Worm (Caenorhabditis elegans) whole organism, midembryonic: ENCODE measurements around the gene M110.7.

ENCODE experiments used
- T22C8.4 ChIP-seq: fragments of 200-800 bp; sonication (Bioruptor generic); IDR thresholded peaks from 2 replicates; pipeline ENCODE4 v1.3.6; 2022; ENCODE audit warnings: missing genetic modification characterization, missing compliant biosample characterization
- cog-1 ChIP-seq: sonication (generic microtip); optimal IDR thresholded peaks from 2 replicates; lab custom pipeline; 2016; ENCODE audit warnings: missing genetic modification characterization, missing compliant biosample characterization
- flt-1 ChIP-seq: fragments of 200-800 bp; sonication (Bioruptor generic); IDR thresholded peaks from 2 replicates; pipeline ENCODE4 v1.3.6; 2022; ENCODE audit warnings: missing genetic modification characterization, missing compliant biosample characterization
- klf-2 ChIP-seq: fragments of 200-800 bp; sonication (Bioruptor generic); conservative IDR thresholded peaks from 2 replicates; pipeline ENCODE4 v1.3.6; 2022; ENCODE audit warnings: missing genetic modification reagents, missing genetic modification characterization, missing compliant biosample characterization
- med-1 ChIP-seq: sonication (generic microtip); optimal IDR thresholded peaks from 2 replicates; lab custom pipeline; 2017; ENCODE audit warnings: missing genetic modification characterization, mild to moderate bottlenecking, missing compliant biosample characterization, antibody characterized with exemption, missing genetic modification reagents; ENCODE audit not compliant: insufficient read depth
- ref-1 ChIP-seq: fragments of 200-800 bp; sonication (Bioruptor generic); conservative IDR thresholded peaks from 2 replicates; pipeline ENCODE4 v1.3.6; 2022; ENCODE audit warnings: missing genetic modification reagents, missing genetic modification characterization, missing compliant biosample characterization
- tab-1 ChIP-seq: fragments of 200-800 bp; sonication (Bioruptor generic); IDR thresholded peaks from 2 replicates; pipeline ENCODE4 v1.3.6; 2022; ENCODE audit warnings: missing genetic modification characterization, missing compliant biosample characterization
- ztf-23 ChIP-seq: fragments of 200-800 bp; sonication (Bioruptor generic); IDR thresholded peaks from 2 replicates; pipeline ENCODE4 v1.3.6; 2022; ENCODE audit warnings: missing genetic modification reagents, missing genetic modification characterization, missing compliant biosample characterization
- ztf-29 ChIP-seq: fragments of 200-800 bp; sonication (Bioruptor generic); IDR thresholded peaks from 2 replicates; pipeline ENCODE4 v1.3.6; 2022; ENCODE audit warnings: missing genetic modification reagents, missing genetic modification characterization, missing compliant biosample characterization

M110.7 gene

DNA sequence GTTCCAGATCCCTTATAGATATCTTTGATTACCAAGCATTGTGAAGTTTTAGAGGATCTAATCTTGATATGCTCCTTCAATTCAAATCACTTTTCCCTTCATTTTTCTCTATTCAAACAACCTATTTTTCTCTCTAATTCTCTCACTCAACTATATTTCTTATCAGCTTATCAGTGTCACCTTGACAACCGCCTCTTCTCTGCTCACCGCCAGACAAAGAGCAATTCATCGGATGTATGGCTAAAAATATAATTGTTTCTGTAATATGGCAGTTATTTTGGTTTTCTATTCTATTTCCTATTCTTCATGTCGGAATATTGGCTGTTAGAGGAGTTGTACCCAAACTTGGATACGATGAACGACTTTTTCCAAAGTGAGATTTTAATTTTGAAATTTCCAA, 17.1 kb downstream of the M110.7 start:
- TF ChIP-seq ztf-23 (GFP tag; lab: Robert Waterston, UW) (no peak), flt-1 (GFP tag; lab: Robert Waterston, UW) (no peak), klf-2 (no peak), tab-1 (GFP tag; lab: Robert Waterston, UW) (no peak), ref-1 (no peak), ztf-29 (GFP tag; lab: Robert Waterston, UW) (no peak), T22C8.4 (GFP tag; lab: Robert Waterston, UW) (no peak), med-1 (GFP tag; lab: Kevin White, UChicago) (no peak), cog-1 (no peak)

DNA sequence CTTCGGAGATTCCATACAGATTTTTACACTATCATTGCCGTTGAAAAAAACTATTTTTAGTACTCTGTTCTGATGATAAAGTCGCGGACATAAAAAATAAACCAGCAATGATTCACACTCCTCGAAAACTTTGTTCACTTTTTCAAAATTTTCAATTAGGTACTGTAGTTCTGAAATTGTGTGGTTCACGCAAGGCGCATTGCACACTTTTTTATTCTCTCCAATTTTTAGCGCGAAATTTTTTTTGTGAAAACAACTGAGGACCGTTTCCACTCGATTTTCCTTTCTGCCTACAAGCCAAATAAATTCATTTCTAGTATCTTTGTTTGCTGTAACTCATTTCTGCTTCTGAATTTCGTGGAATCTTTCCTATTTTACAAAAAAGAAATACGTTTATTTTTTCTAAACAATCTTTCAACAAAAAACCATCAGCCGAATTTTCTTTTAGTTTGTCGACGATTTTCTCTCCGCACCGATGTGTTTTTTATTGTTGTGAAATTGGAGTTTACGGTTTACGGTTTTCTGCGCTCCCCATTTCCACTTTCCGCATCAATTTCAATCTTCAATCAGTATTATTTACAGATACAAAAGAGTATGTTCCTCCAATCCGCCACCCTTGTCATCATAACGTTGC, 20.7 kb downstream of the M110.7 start, which contains the start of gene F35C11.5:
TSS of gene F35C11.5 (plus strand) at position 584 of the 634 bp plus-strand sequence.
- no peak for TF ChIP-seq cog-1
- no peak for TF ChIP-seq ref-1
- TF ChIP-seq ztf-29 (GFP tag; lab: Robert Waterston, UW): no peak
- TF ChIP-seq ztf-23 (GFP tag; lab: Robert Waterston, UW): no peak
- TF ChIP-seq med-1 (GFP tag; lab: Kevin White, UChicago): no peak
- no peak for TF ChIP-seq flt-1 (GFP tag; lab: Robert Waterston, UW)
- TF ChIP-seq T22C8.4 (GFP tag; lab: Robert Waterston, UW): no peak
- TF ChIP-seq klf-2: no peak
- no peak for TF ChIP-seq tab-1 (GFP tag; lab: Robert Waterston, UW)

- TF ChIP-seq klf-2 (no peak), med-1 (GFP tag; lab: Kevin White, UChicago) (no peak), ztf-23 (GFP tag; lab: Robert Waterston, UW) (no peak), tab-1 (GFP tag; lab: Robert Waterston, UW) (no peak), flt-1 (GFP tag; lab: Robert Waterston, UW) (no peak), cog-1 (no peak), T22C8.4 (GFP tag; lab: Robert Waterston, UW) (no peak), ref-1 (no peak), ztf-29 (GFP tag; lab: Robert Waterston, UW) (no peak)
Measured at ce11 chrII:8256013-8256412, 23.4 kb downstream of the M110.7 start, which contains the start of gene F35C11.7. Gene F35C11.7 (plus strand): TSS chrII:8256313.

DNA sequence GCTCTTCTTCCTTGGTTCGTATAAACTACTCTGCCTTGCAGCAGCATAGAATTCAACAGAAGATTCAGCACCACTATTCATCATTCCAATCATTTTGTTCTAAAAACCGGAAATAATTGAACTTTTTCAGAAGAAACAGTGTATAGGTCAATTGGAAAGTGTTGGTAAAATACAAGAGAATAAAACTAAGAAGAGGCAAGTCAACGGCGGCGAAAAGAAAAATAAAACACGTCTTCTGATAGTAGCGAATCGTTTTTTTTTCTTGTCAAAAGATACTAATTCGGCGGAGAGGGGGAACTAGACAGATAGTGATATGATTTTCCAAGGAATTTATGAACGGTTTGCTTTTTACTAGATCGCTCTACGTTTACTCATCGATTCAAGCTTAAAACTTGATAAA, 26.4 kb downstream of the M110.7 start, which contains the start of gene F35C11.6:
TSS of gene F35C11.6 (minus strand) at position 101 of the 400 bp plus-strand sequence.
- TF ChIP-seq flt-1 (GFP tag; lab: Robert Waterston, UW): no peak
- no peak for TF ChIP-seq T22C8.4 (GFP tag; lab: Robert Waterston, UW)
- TF ChIP-seq cog-1: no peak
- TF ChIP-seq ref-1: no peak
- no peak for TF ChIP-seq tab-1 (GFP tag; lab: Robert Waterston, UW)
- no peak for TF ChIP-seq ztf-23 (GFP tag; lab: Robert Waterston, UW)
- TF ChIP-seq ztf-29 (GFP tag; lab: Robert Waterston, UW): no peak
- TF ChIP-seq klf-2: no peak
- no peak for TF ChIP-seq med-1 (GFP tag; lab: Kevin White, UChicago)

ce11 chrII:8259674-8260073, 27.1 kb downstream of the M110.7 start:
- TF ChIP-seq flt-1 (GFP tag; lab: Robert Waterston, UW) (no peak), T22C8.4 (GFP tag; lab: Robert Waterston, UW) (no peak), tab-1 (GFP tag; lab: Robert Waterston, UW) (no peak), cog-1 (no peak), ztf-23 (GFP tag; lab: Robert Waterston, UW) (no peak), ztf-29 (GFP tag; lab: Robert Waterston, UW) (no peak), ref-1 (no peak), med-1 (GFP tag; lab: Kevin White, UChicago) (no peak), klf-2 (no peak)

DNA sequence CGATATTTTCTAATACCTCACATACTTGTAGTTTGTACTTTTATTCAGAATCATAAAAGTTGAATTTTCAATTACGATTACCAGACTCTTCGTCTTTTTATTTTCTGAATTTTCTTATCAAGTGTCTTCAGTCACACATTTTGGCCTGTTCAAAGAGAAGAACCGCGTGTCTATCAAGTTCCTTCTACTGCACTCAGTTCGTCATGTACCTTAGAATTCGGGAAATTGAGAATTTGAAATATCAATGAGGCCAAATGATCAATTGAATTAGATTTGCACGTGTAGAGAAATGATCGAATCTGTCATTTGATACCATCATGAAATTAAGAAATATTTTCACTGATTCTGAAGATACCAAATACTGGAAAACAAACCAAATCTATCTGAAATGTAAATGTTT, 31.0 kb downstream of the M110.7 start:
- no peak for TF ChIP-seq tab-1 (GFP tag; lab: Robert Waterston, UW)
- no peak for TF ChIP-seq ztf-29 (GFP tag; lab: Robert Waterston, UW)
- no peak for TF ChIP-seq ztf-23 (GFP tag; lab: Robert Waterston, UW)

DNA sequence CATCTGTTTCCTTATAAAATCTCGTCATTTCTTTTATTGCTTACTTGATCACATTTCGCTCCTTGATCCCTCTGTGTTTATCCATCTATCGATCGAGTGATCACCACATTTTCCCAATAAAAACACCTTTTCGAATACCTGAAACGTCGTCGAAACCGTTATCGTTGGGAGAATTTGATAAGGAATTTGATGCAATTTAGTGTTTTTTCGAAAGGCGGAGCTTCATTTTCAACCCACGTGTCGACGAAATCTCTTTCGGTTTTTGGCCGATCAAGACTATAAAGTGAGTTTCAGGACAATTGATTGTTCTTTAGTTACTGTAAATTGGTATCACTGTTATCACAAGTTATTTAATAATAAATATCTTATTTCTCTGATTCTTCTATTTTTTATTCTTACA, 32.0 kb downstream of the M110.7 start, which contains the start of gene srdh-1:
TSS of gene srdh-1 (plus strand) at position 43 of the 400 bp plus-strand sequence.
- no peak for TF ChIP-seq T22C8.4 (GFP tag; lab: Robert Waterston, UW)
- no peak for TF ChIP-seq ztf-29 (GFP tag; lab: Robert Waterston, UW)
- TF ChIP-seq tab-1 (GFP tag; lab: Robert Waterston, UW): no peak
- no peak for TF ChIP-seq ref-1
- no peak for TF ChIP-seq ztf-23 (GFP tag; lab: Robert Waterston, UW)
- no peak for TF ChIP-seq flt-1 (GFP tag; lab: Robert Waterston, UW)
- no peak for TF ChIP-seq med-1 (GFP tag; lab: Kevin White, UChicago)
- no peak for TF ChIP-seq cog-1
- no peak for TF ChIP-seq klf-2

DNA sequence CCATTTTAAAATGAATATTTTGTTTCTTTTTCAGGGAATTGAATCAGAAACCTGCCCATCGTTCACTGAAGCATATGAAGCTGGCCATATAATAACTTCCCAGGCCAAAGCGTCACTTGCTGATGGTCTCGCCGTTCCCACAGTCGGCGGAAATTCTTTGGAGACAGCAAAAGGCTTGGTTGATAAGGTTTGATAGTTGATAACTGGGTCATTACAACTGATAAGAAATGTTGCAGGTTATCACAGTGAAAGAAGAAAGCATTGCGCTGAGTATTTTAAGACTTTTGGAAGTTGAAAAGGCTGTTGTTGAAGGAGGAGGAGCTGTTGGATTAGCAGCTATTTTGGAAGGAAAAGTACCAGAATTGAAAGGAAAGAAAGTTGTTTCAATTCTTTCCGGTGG, 34.0 kb downstream of the M110.7 start:
- TF ChIP-seq tab-1 (GFP tag; lab: Robert Waterston, UW): no peak
- no peak for TF ChIP-seq T22C8.4 (GFP tag; lab: Robert Waterston, UW)
- no peak for TF ChIP-seq klf-2
- TF ChIP-seq ztf-29 (GFP tag; lab: Robert Waterston, UW): no peak
- no peak for TF ChIP-seq med-1 (GFP tag; lab: Kevin White, UChicago)
- no peak for TF ChIP-seq ztf-23 (GFP tag; lab: Robert Waterston, UW)
- no peak for TF ChIP-seq cog-1
- TF ChIP-seq ref-1: no peak
- TF ChIP-seq flt-1 (GFP tag; lab: Robert Waterston, UW): no peak

- TF ChIP-seq tab-1 (GFP tag; lab: Robert Waterston, UW): no peak
- TF ChIP-seq med-1 (GFP tag; lab: Kevin White, UChicago): no peak
- no peak for TF ChIP-seq ztf-29 (GFP tag; lab: Robert Waterston, UW)
- no peak for TF ChIP-seq cog-1
- TF ChIP-seq ztf-23 (GFP tag; lab: Robert Waterston, UW): no peak
- no peak for TF ChIP-seq T22C8.4 (GFP tag; lab: Robert Waterston, UW)
- no peak for TF ChIP-seq ref-1
- no peak for TF ChIP-seq flt-1 (GFP tag; lab: Robert Waterston, UW)
Measured at ce11 chrII:8267679-8268078, 35.1 kb downstream of the M110.7 start.
